Worm (Caenorhabditis elegans) whole organism, mixed stage, embryonic: Measurements from ENCODE around the gene fntb-1.

Source experiments
- M03D4.4 ChIP-seq: sonication (generic microtip); optimal IDR thresholded peaks from 2 replicates; lab custom pipeline; 2017; ENCODE audit warnings: mild to moderate bottlenecking, missing genetic modification characterization, missing compliant biosample characterization
- bed-3 ChIP-seq: fragments of 200-800 bp; sonication (Bioruptor generic); optimal IDR thresholded peaks from 3 replicates; lab custom pipeline; 2018; ENCODE audit warnings: mild to moderate bottlenecking, missing genetic modification characterization, moderate library complexity, missing compliant biosample characterization
- blmp-1 ChIP-seq: fragments of 150-350 bp; optimal IDR thresholded peaks from 2 replicates; lab custom pipeline; 2014; ENCODE audit warnings: missing biosample characterization, missing genetic modification characterization
- ceh-39 ChIP-seq: fragments of 150-350 bp; optimal IDR thresholded peaks from 2 replicates; lab custom pipeline; 2014; ENCODE audit warnings: missing biosample characterization, missing genetic modification characterization
- ceh-43 ChIP-seq: fragments of 200-800 bp; sonication (Bioruptor generic); optimal IDR thresholded peaks from 2 replicates; lab custom pipeline; 2018; ENCODE audit warnings: mild to moderate bottlenecking, missing genetic modification characterization, moderate library complexity, missing compliant biosample characterization
- ces-1 ChIP-seq: fragments of 150-350 bp; optimal IDR thresholded peaks from 2 replicates; lab custom pipeline; 2014; ENCODE audit warnings: missing biosample characterization, missing genetic modification reagents, missing genetic modification characterization
- cnd-1 ChIP-seq: fragments of 200-800 bp; sonication (Bioruptor generic); optimal IDR thresholded peaks from 2 replicates; lab custom pipeline; 2018; ENCODE audit warnings: mild to moderate bottlenecking, missing genetic modification characterization, missing compliant biosample characterization
- drap-1 ChIP-seq: fragments of 200-800 bp; sonication (Bioruptor generic); optimal IDR thresholded peaks from 3 replicates; lab custom pipeline; 2018; ENCODE audit warnings: mild to moderate bottlenecking, missing genetic modification characterization, missing compliant biosample characterization
- elt-1 ChIP-seq: sonication (generic microtip); optimal IDR thresholded peaks from 2 replicates; lab custom pipeline; 2017; ENCODE audit warnings: missing genetic modification characterization, mild to moderate bottlenecking, missing compliant biosample characterization, antibody characterized with exemption, moderate library complexity, borderline replicate concordance; ENCODE audit not compliant: insufficient read depth
- elt-3 ChIP-seq: fragments of 150-350 bp; optimal IDR thresholded peaks from 2 replicates; lab custom pipeline; 2014; ENCODE audit warnings: missing biosample characterization, missing genetic modification characterization
- flh-1 ChIP-seq: fragments of 200-800 bp; sonication (Bioruptor generic); optimal IDR thresholded peaks from 2 replicates; lab custom pipeline; 2018; ENCODE audit warnings: mild to moderate bottlenecking, missing genetic modification characterization, moderate library complexity, missing compliant biosample characterization
- ham-2 ChIP-seq: fragments of 200-800 bp; sonication (Bioruptor generic); optimal IDR thresholded peaks from 2 replicates; lab custom pipeline; 2018; ENCODE audit warnings: mild to moderate bottlenecking, missing genetic modification characterization, missing compliant biosample characterization
- hlh-1 ChIP-seq: fragments of 150-350 bp; optimal IDR thresholded peaks from 2 replicates; lab custom pipeline; 2014; ENCODE audit warnings: missing biosample characterization, missing genetic modification reagents, missing genetic modification characterization
- lin-32 ChIP-seq: fragments of 200-800 bp; sonication (Bioruptor generic); optimal IDR thresholded peaks from 2 replicates; lab custom pipeline; 2018; ENCODE audit warnings: mild to moderate bottlenecking, missing genetic modification characterization, missing compliant biosample characterization
- lsy-2 ChIP-seq: fragments of 150-350 bp; optimal IDR thresholded peaks from 2 replicates; lab custom pipeline; 2014; ENCODE audit warnings: missing biosample characterization, missing genetic modification characterization
- mab-5 ChIP-seq: fragments of 150-350 bp; optimal IDR thresholded peaks from 2 replicates; lab custom pipeline; 2014; ENCODE audit warnings: missing biosample characterization, missing genetic modification characterization
- mep-1 ChIP-seq: fragments of 150-350 bp; optimal IDR thresholded peaks from 2 replicates; lab custom pipeline; 2017; ENCODE audit warnings: missing biosample characterization, missing genetic modification reagents, missing genetic modification characterization, inconsistent platforms
- mls-2 ChIP-seq: sonication (generic microtip); optimal IDR thresholded peaks from 2 replicates; lab custom pipeline; 2016; ENCODE audit warnings: mild to moderate bottlenecking, missing genetic modification characterization, moderate library complexity, missing compliant biosample characterization
- nhr-12 ChIP-seq: fragments of 150-350 bp; optimal IDR thresholded peaks from 2 replicates; lab custom pipeline; 2014; ENCODE audit warnings: missing biosample characterization, missing genetic modification characterization
- nhr-2 ChIP-seq: fragments of 150-350 bp; optimal IDR thresholded peaks from 2 replicates; lab custom pipeline; 2014; ENCODE audit warnings: missing biosample characterization, missing genetic modification characterization
- nhr-237 ChIP-seq: fragments of 150-350 bp; optimal IDR thresholded peaks from 2 replicates; lab custom pipeline; 2014; ENCODE audit warnings: missing biosample characterization, missing genetic modification characterization
- nhr-28 ChIP-seq: fragments of 150-350 bp; optimal IDR thresholded peaks from 2 replicates; lab custom pipeline; 2014; ENCODE audit warnings: missing biosample characterization, missing genetic modification characterization
- pha-4 ChIP-seq: fragments of 150-350 bp; optimal IDR thresholded peaks from 2 replicates; lab custom pipeline; 2018; ENCODE audit warnings: missing biosample characterization, missing genetic modification reagents, missing genetic modification characterization
- sem-2 ChIP-seq: fragments of 200-800 bp; sonication (Bioruptor generic); optimal IDR thresholded peaks from 2 replicates; lab custom pipeline; 2018; ENCODE audit warnings: mild to moderate bottlenecking, missing genetic modification characterization, missing compliant biosample characterization
- snpc-4 ChIP-seq: fragments of 150-350 bp; optimal IDR thresholded peaks from 2 replicates; lab custom pipeline; 2014; ENCODE audit warnings: missing biosample characterization, missing genetic modification characterization
- sptf-1 ChIP-seq: sonication (generic microtip); optimal IDR thresholded peaks from 2 replicates; lab custom pipeline; 2017; ENCODE audit warnings: mild to moderate bottlenecking, missing genetic modification characterization, moderate library complexity, missing compliant biosample characterization
- tbx-8 ChIP-seq: fragments of 200-800 bp; sonication (Bioruptor generic); optimal IDR thresholded peaks from 2 replicates; lab custom pipeline; 2018; ENCODE audit warnings: mild to moderate bottlenecking, missing genetic modification characterization, moderate library complexity, missing compliant biosample characterization
- unc-39 ChIP-seq: fragments of 150-350 bp; optimal IDR thresholded peaks from 2 replicates; lab custom pipeline; 2014; ENCODE audit warnings: missing biosample characterization, missing genetic modification characterization
- unc-62 ChIP-seq: fragments of 150-350 bp; optimal IDR thresholded peaks from 2 replicates; lab custom pipeline; 2014; ENCODE audit warnings: missing biosample characterization, missing genetic modification reagents, missing genetic modification characterization
- zip-8 ChIP-seq: fragments of 150-350 bp; optimal IDR thresholded peaks from 2 replicates; lab custom pipeline; 2014; ENCODE audit warnings: missing biosample characterization, missing genetic modification characterization

fntb-1 gene

DNA sequence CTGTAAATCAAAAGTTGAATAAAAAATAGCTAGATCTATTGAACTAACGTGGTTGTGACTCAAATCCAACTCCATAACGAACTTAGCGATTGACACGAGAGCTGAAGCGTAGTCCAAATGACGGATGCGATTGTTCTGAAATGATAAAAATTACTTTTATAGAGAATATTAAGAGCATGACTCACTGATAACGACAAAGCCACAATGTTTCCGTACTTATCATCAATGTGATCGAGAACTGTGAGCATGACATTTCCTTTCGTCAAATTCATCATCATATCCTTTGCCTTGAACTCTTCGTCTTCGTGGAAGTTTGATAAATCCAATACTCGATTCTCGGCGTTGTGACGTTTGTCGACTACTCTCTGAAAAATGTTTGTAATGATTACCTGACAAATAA, 33.4 kb upstream of the fntb-1 start:
- no peak for TF ChIP-seq mep-1 (tag; lab: Kevin White, UChicago)
- no peak for TF ChIP-seq M03D4.4 (tag; lab: Kevin White, UChicago)
- TF ChIP-seq snpc-4 (tag; lab: Kevin White, UChicago) = no peak
- TF ChIP-seq sptf-1 (tag; lab: Kevin White, UChicago) = no peak
- no peak for TF ChIP-seq unc-39
- no peak for TF ChIP-seq elt-3 (tag; lab: Kevin White, UChicago)
- no peak for TF ChIP-seq nhr-28
- TF ChIP-seq ceh-43 (GFP tag; lab: Kevin White, UChicago) = no peak
- TF ChIP-seq ham-2 = no peak
- no peak for TF ChIP-seq nhr-2 (tag; lab: Kevin White, UChicago)
- no peak for TF ChIP-seq zip-8 (tag; lab: Kevin White, UChicago)
- TF ChIP-seq mls-2 = no peak
- TF ChIP-seq lin-32 (GFP tag; lab: Kevin White, UChicago) = no peak

- peak; percentile 56 for TF ChIP-seq ces-1 (GFP tag; lab: Kevin White, UChicago)
- TF ChIP-seq M03D4.4 (tag; lab: Kevin White, UChicago) = no peak
- TF ChIP-seq ceh-39 (tag; lab: Kevin White, UChicago) = peak; percentile 94
- no peak for TF ChIP-seq unc-39
- TF ChIP-seq sem-2 (GFP tag; lab: Kevin White, UChicago) = no peak
- TF ChIP-seq pha-4 = peak; percentile 13
- TF ChIP-seq, all 35 proteins: peak for 3
Observed at ce11 chrV:14414964-14415564, 32.4 kb upstream of the fntb-1 start, which contains the start of the genes nxf-1 and C15H11.11. Gene nxf-1, minus strand, starts transcription at chrV:14415014. Gene C15H11.11, plus strand, starts transcription at chrV:14415499.

DNA sequence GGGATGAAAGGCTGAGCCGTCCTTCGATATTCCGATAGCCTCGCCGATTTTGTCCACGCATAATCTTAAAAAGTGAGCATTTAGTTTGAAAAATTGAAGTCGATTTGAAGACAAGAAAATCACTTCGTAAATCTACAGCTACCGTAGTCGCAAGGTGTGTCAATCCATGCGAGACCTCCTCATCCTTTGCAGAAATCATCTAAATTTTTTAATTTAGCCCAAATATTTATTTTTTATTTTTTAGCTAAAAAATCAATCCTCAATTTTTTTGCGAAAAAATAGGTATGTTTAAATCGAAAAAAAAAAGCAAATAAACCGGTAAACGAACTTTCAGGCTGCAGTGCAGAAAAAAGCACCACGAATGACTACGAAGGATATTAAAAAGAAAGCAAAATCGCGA, 29.7 kb upstream of the fntb-1 start, which contains the start of the genes nxf-2 and set-31:
Gene nxf-2 (minus strand): TSS at position 101 of the 400 bp plus-strand sequence.
Gene set-31 (plus strand): TSS at position 169 of the 400 bp plus-strand sequence.
- TF ChIP-seq mep-1 (tag; lab: Kevin White, UChicago) (no peak), mls-2 (no peak), drap-1 (GFP tag; lab: Kevin White, UChicago) (no peak), ham-2 (no peak), unc-62 (no peak), hlh-1 (tag; lab: Kevin White, UChicago) (no peak), sptf-1 (tag; lab: Kevin White, UChicago) (no peak), ceh-39 (tag; lab: Kevin White, UChicago) (no peak), lin-32 (GFP tag; lab: Kevin White, UChicago) (no peak), lsy-2 (tag; lab: Kevin White, UChicago) (no peak), nhr-28 (no peak), bed-3 (no peak), pha-4 (no peak), unc-39 (no peak)

DNA sequence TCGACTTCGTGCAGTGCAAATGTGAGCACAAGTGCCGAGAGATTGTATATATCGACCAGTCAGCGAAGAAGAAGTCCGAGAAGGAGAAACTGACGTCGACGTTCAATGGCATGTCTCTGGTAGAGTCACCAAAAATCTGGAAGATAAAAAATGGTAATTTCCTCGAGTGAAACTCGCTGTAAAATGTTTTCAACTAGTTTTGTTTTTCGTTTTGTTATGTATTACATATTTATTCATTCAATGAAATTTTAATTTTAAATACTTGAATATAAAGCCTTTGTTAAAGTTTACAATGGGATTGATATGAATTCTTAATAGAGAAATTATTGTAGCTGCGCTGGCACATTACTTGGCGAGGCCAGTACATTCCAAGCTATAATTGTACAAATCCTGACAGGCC, 27.6 kb upstream of the fntb-1 start:
- no peak for TF ChIP-seq nhr-2 (tag; lab: Kevin White, UChicago)
- TF ChIP-seq blmp-1 (tag; lab: Kevin White, UChicago) = no peak
- TF ChIP-seq ham-2 = no peak
- no peak for TF ChIP-seq unc-62
- TF ChIP-seq hlh-1 (tag; lab: Kevin White, UChicago) = no peak
- no peak for TF ChIP-seq sem-2 (GFP tag; lab: Kevin White, UChicago)
- TF ChIP-seq drap-1 (GFP tag; lab: Kevin White, UChicago) = no peak
- no peak for TF ChIP-seq snpc-4 (tag; lab: Kevin White, UChicago)
- no peak for TF ChIP-seq elt-3 (tag; lab: Kevin White, UChicago)
- no peak for TF ChIP-seq pha-4
- TF ChIP-seq nhr-237 (tag; lab: Kevin White, UChicago) = no peak
- TF ChIP-seq lsy-2 (tag; lab: Kevin White, UChicago) = no peak
- no peak for TF ChIP-seq nhr-12 (tag; lab: Kevin White, UChicago)
- TF ChIP-seq mep-1 (tag; lab: Kevin White, UChicago) = no peak
- no peak for TF ChIP-seq flh-1
- no peak for TF ChIP-seq unc-39
- TF ChIP-seq sptf-1 (tag; lab: Kevin White, UChicago) = no peak
- no peak for TF ChIP-seq mls-2
- TF ChIP-seq mab-5 (tag; lab: Kevin White, UChicago) = no peak
- TF ChIP-seq lin-32 (GFP tag; lab: Kevin White, UChicago) = no peak

DNA sequence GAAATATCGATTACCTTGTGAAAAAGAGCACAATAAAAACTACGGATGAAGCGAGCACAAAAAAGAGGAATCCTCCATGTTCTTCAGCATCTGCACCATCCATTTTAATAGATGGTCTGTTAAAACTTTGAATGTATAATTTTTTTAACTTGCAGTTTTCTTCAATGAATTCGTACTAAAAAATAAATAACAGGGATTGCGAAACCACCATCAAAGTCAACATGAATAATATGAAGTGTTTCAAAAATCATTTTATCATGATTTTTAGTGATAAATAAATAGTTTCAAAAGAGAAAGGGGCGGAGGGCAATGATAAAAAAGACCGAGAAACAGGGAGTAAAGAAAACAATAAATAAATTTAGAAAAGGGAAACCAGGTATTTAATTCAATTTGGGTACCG, 26.1 kb upstream of the fntb-1 start, which contains the start of gene dhs-22:
Gene dhs-22 (minus strand): TSS at position 116 of the 400 bp plus-strand sequence.
- no peak for TF ChIP-seq unc-39
- TF ChIP-seq ces-1 (GFP tag; lab: Kevin White, UChicago) = no peak
- no peak for TF ChIP-seq elt-3 (tag; lab: Kevin White, UChicago)
- no peak for TF ChIP-seq unc-62
- TF ChIP-seq snpc-4 (tag; lab: Kevin White, UChicago) = no peak
- TF ChIP-seq cnd-1 = no peak
- no peak for TF ChIP-seq nhr-28
- no peak for TF ChIP-seq M03D4.4 (tag; lab: Kevin White, UChicago)
- TF ChIP-seq bed-3 = no peak
- no peak for TF ChIP-seq zip-8 (tag; lab: Kevin White, UChicago)
- no peak for TF ChIP-seq elt-1 (tag; lab: Kevin White, UChicago)
- TF ChIP-seq mab-5 (tag; lab: Kevin White, UChicago) = no peak
- no peak for TF ChIP-seq lin-32 (GFP tag; lab: Kevin White, UChicago)
- no peak for TF ChIP-seq tbx-8 (GFP tag; lab: Kevin White, UChicago)
